Worm (Caenorhabditis elegans) whole organism, L1 larva: Measurements from ENCODE around the gene clec-124.

Source experiments
- C16A3.4 ChIP-seq: fragments of 150-350 bp; optimal IDR thresholded peaks from 2 replicates; lab custom pipeline; 2014; ENCODE audit warnings: missing biosample characterization, missing genetic modification characterization
- aha-1 ChIP-seq: fragments of 150-350 bp; optimal IDR thresholded peaks from 2 replicates; lab custom pipeline; 2014; ENCODE audit warnings: missing biosample characterization, missing genetic modification characterization
- alr-1 ChIP-seq: fragments of 200-800 bp; sonication (Bioruptor generic); optimal IDR thresholded peaks from 2 replicates; lab custom pipeline; 2018; ENCODE audit warnings: borderline replicate concordance, mild to moderate bottlenecking, missing genetic modification characterization, missing compliant biosample characterization
- blmp-1 ChIP-seq: fragments of 150-350 bp; optimal IDR thresholded peaks from 2 replicates; lab custom pipeline; 2014; ENCODE audit warnings: missing biosample characterization, missing genetic modification characterization
- ceh-82 ChIP-seq, 3 experiments: fragments of 150-350 bp in 1 of 3; sonication (generic microtip) in 2 of 3; optimal IDR thresholded peaks; 2 replicates each; lab custom pipeline; 2014 to 2017; ENCODE audit warnings: missing biosample characterization in 3 of 3, missing genetic modification characterization in 3 of 3
- ceh-90 ChIP-seq: sonication (generic microtip); optimal IDR thresholded peaks from 2 replicates; lab custom pipeline; 2016; ENCODE audit warnings: missing genetic modification characterization, missing compliant biosample characterization
- efl-1 ChIP-seq, 4 experiments: fragments of 150-350 bp; optimal IDR thresholded peaks in 3 of 4; peaks in 1 of 4; 1 replicate in 1 of 4; 2 replicates in 3 of 4; lab custom pipeline; 2014; ENCODE audit warnings: missing biosample characterization in 2 of 4, missing genetic modification characterization in 2 of 4, missing genetic modification reagents in 2 of 4
- efl-3 ChIP-seq: fragments of 200-800 bp; sonication (Bioruptor generic); optimal IDR thresholded peaks from 2 replicates; lab custom pipeline; 2018; ENCODE audit warnings: mild to moderate bottlenecking, missing genetic modification characterization, missing compliant biosample characterization
- egl-13 ChIP-seq: sonication (generic microtip); optimal IDR thresholded peaks from 2 replicates; lab custom pipeline; 2016; ENCODE audit warnings: missing genotype, missing genetic modification reagents, missing genetic modification characterization, missing compliant biosample characterization
- fkh-10 ChIP-seq: sonication (generic microtip); optimal IDR thresholded peaks from 2 replicates; lab custom pipeline; 2017; ENCODE audit warnings: missing biosample characterization, missing genetic modification reagents, missing genetic modification characterization
- hpl-2 ChIP-seq: fragments of 150-350 bp; optimal IDR thresholded peaks from 2 replicates; lab custom pipeline; 2014; ENCODE audit warnings: missing biosample characterization, missing genetic modification reagents, missing genetic modification characterization
- jun-1 ChIP-seq: fragments of 150-350 bp; optimal IDR thresholded peaks from 2 replicates; lab custom pipeline; 2014; ENCODE audit warnings: missing biosample characterization, missing genetic modification reagents, missing genetic modification characterization
- lin-15B ChIP-seq: fragments of 150-350 bp; sonication (generic microtip); optimal IDR thresholded peaks from 3 replicates; lab custom pipeline; 2014; ENCODE audit warnings: missing biosample characterization, missing genetic modification characterization
- lin-35 ChIP-seq, 2 experiments: fragments of 150-350 bp; optimal IDR thresholded peaks; 2 replicates each; lab custom pipeline; 2014; ENCODE audit warnings: missing biosample characterization in 2 of 2, missing genetic modification characterization in 2 of 2, missing genetic modification reagents in 2 of 2
- lir-3 ChIP-seq: sonication (generic microtip); optimal IDR thresholded peaks from 2 replicates; lab custom pipeline; 2016; ENCODE audit warnings: mild to moderate bottlenecking, missing genetic modification characterization, moderate library complexity, missing compliant biosample characterization; ENCODE audit not compliant: poor library complexity
- lsy-2 ChIP-seq, 2 experiments: fragments of 150-350 bp; optimal IDR thresholded peaks; 2 replicates each; lab custom pipeline; 2014; ENCODE audit warnings: missing biosample characterization in 2 of 2, missing genetic modification characterization in 2 of 2
- mab-9 ChIP-seq: fragments of 200-800 bp; sonication (Bioruptor generic); IDR thresholded peaks from 2 replicates; pipeline ENCODE4 v1.3.6; 2022; ENCODE audit warnings: missing genetic modification reagents, missing genetic modification characterization, missing compliant biosample characterization
- mdl-1 ChIP-seq, 2 experiments: fragments of 150-350 bp; optimal IDR thresholded peaks; 2 replicates each; lab custom pipeline; 2014 to 2017; ENCODE audit warnings: missing biosample characterization in 2 of 2, missing genetic modification characterization in 2 of 2, inconsistent platforms in 1 of 2
- nhr-237 ChIP-seq: fragments of 150-350 bp; optimal IDR thresholded peaks from 2 replicates; lab custom pipeline; 2014; ENCODE audit warnings: missing biosample characterization, missing genetic modification characterization
- nhr-28 ChIP-seq: fragments of 150-350 bp; optimal IDR thresholded peaks from 2 replicates; lab custom pipeline; 2014; ENCODE audit warnings: missing biosample characterization, missing genetic modification characterization
- nhr-76 ChIP-seq: sonication (generic microtip); optimal IDR thresholded peaks from 2 replicates; lab custom pipeline; 2017; ENCODE audit warnings: missing biosample characterization, missing genetic modification characterization
- nhr-77 ChIP-seq: fragments of 150-350 bp; optimal IDR thresholded peaks from 2 replicates; lab custom pipeline; 2014; ENCODE audit warnings: missing biosample characterization, missing genetic modification characterization
- nhr-85 ChIP-seq: sonication (generic microtip); peaks from one replicate; lab custom pipeline; 2016; ENCODE audit warnings: missing genetic modification characterization, inconsistent platforms, missing compliant biosample characterization
- pqm-1 ChIP-seq: sonication (generic microtip); optimal IDR thresholded peaks from 3 replicates; lab custom pipeline; 2017; ENCODE audit warnings: missing biosample characterization, missing genetic modification characterization
- skn-1 ChIP-seq: fragments of 150-350 bp; optimal IDR thresholded peaks from 2 replicates; lab custom pipeline; 2014; ENCODE audit warnings: missing biosample characterization, missing genetic modification characterization
- sptf-1 ChIP-seq: fragments of 150-350 bp; optimal IDR thresholded peaks from 2 replicates; lab custom pipeline; 2014; ENCODE audit warnings: missing biosample characterization, missing genetic modification characterization
- swsn-7 ChIP-seq: sonication (generic microtip); optimal IDR thresholded peaks from 2 replicates; lab custom pipeline; 2016; ENCODE audit warnings: missing genetic modification characterization, missing compliant biosample characterization
- tbx-2 ChIP-seq: sonication (generic microtip); optimal IDR thresholded peaks from 2 replicates; lab custom pipeline; 2016; ENCODE audit warnings: missing genetic modification characterization, missing compliant biosample characterization
- tlp-1 ChIP-seq: fragments of 150-350 bp; optimal IDR thresholded peaks from 2 replicates; lab custom pipeline; 2014; ENCODE audit warnings: missing biosample characterization, missing genetic modification characterization
- unc-130 ChIP-seq: fragments of 150-350 bp; optimal IDR thresholded peaks from 2 replicates; lab custom pipeline; 2017; ENCODE audit warnings: missing biosample characterization, missing genetic modification characterization, inconsistent platforms
- unc-86 ChIP-seq: sonication (generic microtip); optimal IDR thresholded peaks from 2 replicates; lab custom pipeline; 2016; ENCODE audit warnings: missing genetic modification characterization, missing compliant biosample characterization
- unc-98 ChIP-seq: fragments of 200-800 bp; sonication (Bioruptor generic); IDR thresholded peaks from 2 replicates; pipeline ENCODE4 v1.3.6; 2022; ENCODE audit warnings: missing genetic modification characterization, missing compliant biosample characterization
- vab-15 ChIP-seq: sonication (generic microtip); optimal IDR thresholded peaks from 2 replicates; lab custom pipeline; 2017; ENCODE audit warnings: missing genotype, mild to moderate bottlenecking, missing genetic modification characterization, missing compliant biosample characterization
- xbp-1 ChIP-seq: sonication (generic microtip); optimal IDR thresholded peaks from 2 replicates; lab custom pipeline; 2016; ENCODE audit warnings: missing genetic modification characterization, missing compliant biosample characterization
- zag-1 ChIP-seq: fragments of 150-350 bp; optimal IDR thresholded peaks from 2 replicates; lab custom pipeline; 2014; ENCODE audit warnings: missing biosample characterization, missing genetic modification characterization
- ztf-11 ChIP-seq, 2 experiments: sonication (generic microtip); optimal IDR thresholded peaks; 2 replicates each; lab custom pipeline; 2016 to 2017; ENCODE audit warnings: missing genetic modification characterization in 2 of 2, missing biosample characterization in 1 of 2, missing compliant biosample characterization in 1 of 2
- ztf-4 ChIP-seq: fragments of 150-350 bp; optimal IDR thresholded peaks from 2 replicates; lab custom pipeline; 2014; ENCODE audit warnings: missing biosample characterization, missing genetic modification characterization

clec-124 gene

DNA sequence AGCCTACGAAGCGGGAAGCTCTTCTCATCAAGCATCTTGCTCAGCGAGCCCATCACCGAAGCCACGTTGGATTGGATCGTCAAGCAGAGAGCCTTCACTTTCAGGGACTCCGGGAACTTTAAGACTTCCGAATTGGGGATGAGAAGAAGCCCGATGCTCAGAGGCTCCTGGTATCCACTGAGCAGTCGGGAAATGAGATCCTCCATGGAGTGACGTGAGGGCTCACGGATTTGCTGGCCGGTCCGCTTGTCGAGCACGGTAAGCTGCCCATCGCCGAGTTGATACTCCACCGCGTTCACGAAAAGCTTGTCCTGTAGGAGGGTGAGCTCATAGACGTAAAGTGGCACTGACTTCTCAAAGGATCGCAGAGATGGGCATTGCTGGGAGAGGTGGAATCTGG, 1.9 kb upstream of the clec-124 start:
- TF ChIP-seq nhr-28 (tag; lab: Kevin White, UChicago) (no peak), fkh-10 (GFP tag; lab: Kevin White, UChicago) (no peak), lin-15B (tag; lab: Kevin White, UChicago) (no peak), nhr-85 (tag; lab: Kevin White, UChicago) (no peak), tbx-2 (tag; lab: Kevin White, UChicago) (no peak), jun-1 (tag; lab: Kevin White, UChicago) (no peak), ceh-82 (tag; optimal IDR thresholded peaks at IDR 0.05; lab: Kevin White, UChicago) (no peak), alr-1 (tag; lab: Kevin White, UChicago) (no peak)

DNA sequence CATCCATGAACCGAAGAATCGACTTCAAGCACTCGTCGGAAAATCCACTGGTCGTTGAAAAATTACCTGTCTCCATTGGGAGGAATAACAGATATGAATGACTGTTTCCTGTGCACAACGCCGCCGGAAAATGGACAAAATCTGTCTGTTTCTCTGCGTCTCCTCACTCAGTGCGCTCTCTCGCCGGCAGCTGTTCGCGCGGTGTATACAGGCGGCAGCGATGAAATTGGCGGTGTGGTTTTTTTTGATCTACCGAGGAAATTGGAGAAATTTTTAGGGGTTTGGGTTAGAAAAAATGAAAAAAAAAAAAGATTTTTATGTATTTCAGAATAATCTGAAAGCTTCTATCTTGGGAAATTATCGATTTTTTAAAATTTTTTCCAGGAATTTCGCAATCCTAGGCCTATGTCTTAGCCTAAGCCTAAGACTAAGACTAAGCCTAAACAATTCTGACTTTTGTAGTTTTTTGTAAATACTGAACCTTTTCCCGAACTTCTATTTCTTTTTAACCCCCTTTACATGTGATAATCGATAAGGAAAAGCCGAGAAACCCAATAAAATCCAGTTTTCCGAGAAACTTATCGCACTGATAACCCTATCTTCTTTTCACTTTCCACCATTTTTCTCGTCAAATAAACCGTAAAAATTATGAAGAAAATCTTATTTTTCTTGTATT, 1.3 kb upstream of the clec-124 start, which contains the start of the genes fbxc-50 and C17F4.2:
Gene fbxc-50, minus strand, starts transcription at position 81 of the 676 bp plus-strand sequence.
Gene C17F4.2, plus strand, starts transcription at position 626 of the 676 bp plus-strand sequence.
- TF ChIP-seq efl-1 (optimal IDR thresholded peaks at IDR 0.05; lab: Kevin White, UChicago) = no peak
- TF ChIP-seq efl-1 (GFP tag; optimal IDR thresholded peaks at IDR 0.05 in 1 of 2; lab: Kevin White, UChicago) = peak in 1 of 2 experiments; percentile 56
- TF ChIP-seq blmp-1 (tag; lab: Kevin White, UChicago) = peak; percentile 80
- no peak for TF ChIP-seq sptf-1 (tag; lab: Kevin White, UChicago)
- TF ChIP-seq swsn-7 (tag; lab: Kevin White, UChicago) = no peak
- TF ChIP-seq ceh-82 (tag; optimal IDR thresholded peaks at IDR 0.05; lab: Kevin White, UChicago) = no peak
- TF ChIP-seq, all 84 proteins: peak for 2

DNA sequence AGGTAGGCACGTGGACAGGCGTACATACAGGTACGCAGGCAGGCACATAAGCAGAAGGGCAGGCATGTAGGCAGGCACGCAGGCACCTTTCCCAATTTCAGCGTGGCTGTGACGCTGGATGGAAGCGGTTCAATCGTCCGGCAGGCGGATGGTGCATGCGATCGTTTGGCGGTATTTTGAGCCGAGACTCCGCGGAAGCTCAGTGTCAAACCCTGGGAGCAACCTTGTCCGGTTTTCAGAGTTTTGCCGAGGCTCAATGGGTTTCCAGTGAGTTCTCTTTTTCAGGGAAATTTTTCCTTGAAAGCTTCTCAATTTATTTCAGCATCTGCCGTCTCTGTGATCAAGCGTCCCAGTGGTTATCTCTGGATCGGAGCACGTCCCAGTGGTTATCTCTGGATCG, 689 bp downstream of the clec-124 start:
- TF ChIP-seq zag-1 (tag; lab: Kevin White, UChicago) = no peak
- no peak for TF ChIP-seq vab-15 (tag; lab: Kevin White, UChicago)
- TF ChIP-seq blmp-1 (tag; lab: Kevin White, UChicago) = no peak
- no peak for TF ChIP-seq nhr-237 (tag; lab: Kevin White, UChicago)
- TF ChIP-seq tlp-1 = no peak
- no peak for TF ChIP-seq mdl-1 (tag; optimal IDR thresholded peaks at IDR 0.05; lab: Kevin White, UChicago)
- no peak for TF ChIP-seq efl-3 (GFP tag; lab: Kevin White, UChicago)
- TF ChIP-seq swsn-7 (tag; lab: Kevin White, UChicago) = no peak
- no peak for TF ChIP-seq mab-9 (GFP tag; lab: Robert Waterston, UW)
- TF ChIP-seq C16A3.4 (tag; lab: Kevin White, UChicago) = no peak
- no peak for TF ChIP-seq lin-35 (GFP tag; optimal IDR thresholded peaks at IDR 0.05; lab: Kevin White, UChicago)
- no peak for TF ChIP-seq nhr-28 (tag; lab: Kevin White, UChicago)
- TF ChIP-seq unc-98 (GFP tag; lab: Robert Waterston, UW) = no peak
- TF ChIP-seq ztf-11 (tag; optimal IDR thresholded peaks at IDR 0.05; lab: Kevin White, UChicago) = no peak
- TF ChIP-seq unc-130 (tag; lab: Kevin White, UChicago) = no peak

ce11 chrII:3251782-3252181, 2.3 kb downstream of the clec-124 start:
- no peak for TF ChIP-seq egl-13 (tag; lab: Kevin White, UChicago)
- no peak for TF ChIP-seq nhr-85 (tag; lab: Kevin White, UChicago)
- no peak for TF ChIP-seq hpl-2
- no peak for TF ChIP-seq ztf-11 (tag; optimal IDR thresholded peaks at IDR 0.05; lab: Kevin White, UChicago)
- TF ChIP-seq ztf-4 = no peak
- TF ChIP-seq lir-3 (tag; lab: Kevin White, UChicago) = no peak
- no peak for TF ChIP-seq pqm-1 (tag; lab: Kevin White, UChicago)
- no peak for TF ChIP-seq lsy-2 (tag; optimal IDR thresholded peaks at IDR 0.05; lab: Kevin White, UChicago)
- TF ChIP-seq skn-1 (tag; lab: Kevin White, UChicago) = no peak

ce11 chrII:3259254-3259653, 9.7 kb downstream of the clec-124 start, which contains the start of gene gcy-19:
TSS of gene gcy-19 (minus strand) at chrII:3259354.
- TF ChIP-seq ceh-90 (tag; lab: Kevin White, UChicago) (no peak), aha-1 (tag; lab: Kevin White, UChicago) (no peak), efl-3 (GFP tag; lab: Kevin White, UChicago) (no peak), nhr-85 (tag; lab: Kevin White, UChicago) (no peak), nhr-77 (no peak), nhr-237 (tag; lab: Kevin White, UChicago) (no peak), nhr-76 (tag; lab: Kevin White, UChicago) (no peak), unc-86 (tag; lab: Kevin White, UChicago) (no peak), xbp-1 (tag; lab: Kevin White, UChicago) (no peak)
- TF ChIP-seq, all 84 proteins: peak for 0
